Fruit fly (Drosophila melanogaster) whole organism, embryonic: ENCODE results near the gene Cby.
A peak's percentile ranks its signal among the peaks of the same experiment; 100 is the strongest.

Source experiments
- Abd-B ChIP-seq: fragments of 200-800 bp; sonication (Bioruptor generic); optimal IDR thresholded peaks from 2 replicates; lab custom pipeline; 2018; ENCODE audit warnings: missing biosample characterization, mild to moderate bottlenecking, missing genetic modification characterization, moderate library complexity
- B-H1 ChIP-seq: fragments of 200-800 bp; sonication (Bioruptor generic); IDR thresholded peaks from 3 replicates; pipeline ENCODE4 v1.3.6; 2022; ENCODE audit warnings: missing biosample characterization, missing genetic modification characterization
- CG10979 ChIP-seq: fragments of 200-800 bp; sonication (Bioruptor generic); optimal IDR thresholded peaks from 2 replicates; lab custom pipeline; 2018; ENCODE audit warnings: missing biosample characterization, mild to moderate bottlenecking, missing genetic modification characterization, moderate library complexity
- CG11085 ChIP-seq: fragments of 200-800 bp; sonication (Bioruptor generic); IDR thresholded peaks from 2 replicates; pipeline ENCODE4 v1.3.6; 2022; ENCODE audit warnings: missing biosample characterization, missing genetic modification characterization
- CG12659 ChIP-seq: fragments of 200-800 bp; sonication (Bioruptor generic); optimal IDR thresholded peaks from 3 replicates; lab custom pipeline; 2017; ENCODE audit warnings: mild to moderate bottlenecking, missing biosample characterization, missing genetic modification reagents, missing genetic modification characterization
- CG12942 ChIP-seq: fragments of 200-800 bp; sonication (Bioruptor generic); optimal IDR thresholded peaks from 3 replicates; lab custom pipeline; 2016; ENCODE audit warnings: missing biosample characterization, missing genetic modification characterization
- CG14860 ChIP-seq: fragments of 200-800 bp; sonication (Bioruptor generic); IDR thresholded peaks from 3 replicates; pipeline ENCODE4 v1.3.6; 2022; ENCODE audit warnings: missing biosample characterization, missing genetic modification characterization; ENCODE audit not compliant: partially characterized antibody
- CG15514 ChIP-seq: fragments of 200-800 bp; sonication (Bioruptor generic); optimal IDR thresholded peaks from 3 replicates; lab custom pipeline; 2017; ENCODE audit warnings: missing biosample characterization, missing genetic modification characterization, mild to moderate bottlenecking, moderate library complexity, missing genetic modification reagents
- CG17912 ChIP-seq: fragments of 200-800 bp; sonication (Bioruptor generic); optimal IDR thresholded peaks from 2 replicates; lab custom pipeline; 2018; ENCODE audit warnings: missing biosample characterization, mild to moderate bottlenecking, missing genetic modification characterization
- CG30020 ChIP-seq: fragments of 200-800 bp; optimal IDR thresholded peaks from 2 replicates; lab custom pipeline; 2019; ENCODE audit warnings: missing biosample characterization, mild to moderate bottlenecking, missing genetic modification characterization, moderate library complexity
- CG32767 ChIP-seq: fragments of 200-800 bp; sonication (Bioruptor generic); IDR thresholded peaks from 2 replicates; pipeline ENCODE4 v1.3.6; 2022; ENCODE audit warnings: missing biosample characterization, missing genetic modification characterization
- CG3281 ChIP-seq: fragments of 200-800 bp; sonication (Bioruptor generic); optimal IDR thresholded peaks from 3 replicates; lab custom pipeline; 2017; ENCODE audit warnings: missing biosample characterization, mild to moderate bottlenecking, missing genetic modification characterization
- CG4707 ChIP-seq: fragments of 200-800 bp; sonication (Bioruptor generic); optimal IDR thresholded peaks from 2 replicates; lab custom pipeline; 2018; ENCODE audit warnings: missing biosample characterization, mild to moderate bottlenecking, missing genetic modification characterization, moderate library complexity
- CG6654 ChIP-seq: fragments of 200-800 bp; sonication (Bioruptor generic); optimal IDR thresholded peaks from 2 replicates; lab custom pipeline; 2017; ENCODE audit warnings: missing biosample characterization, mild to moderate bottlenecking, missing genetic modification characterization
- CG7372 ChIP-seq: fragments of 200-800 bp; sonication (Bioruptor generic); IDR thresholded peaks from 2 replicates; pipeline ENCODE4 v1.3.6; 2022; ENCODE audit warnings: missing biosample characterization, missing genetic modification characterization
- CG7556 ChIP-seq: fragments of 200-800 bp; sonication (Bioruptor generic); optimal IDR thresholded peaks from 2 replicates; lab custom pipeline; 2017; ENCODE audit warnings: missing biosample characterization, mild to moderate bottlenecking, missing genetic modification characterization
- CG8281 ChIP-seq: fragments of 200-800 bp; sonication (Bioruptor generic); optimal IDR thresholded peaks from 2 replicates; lab custom pipeline; 2018; ENCODE audit warnings: missing biosample characterization, mild to moderate bottlenecking, missing genetic modification characterization, moderate library complexity
- CG9727 ChIP-seq: fragments of 200-800 bp; sonication (Bioruptor generic); optimal IDR thresholded peaks from 3 replicates; lab custom pipeline; 2017; ENCODE audit warnings: missing biosample characterization, mild to moderate bottlenecking, missing genetic modification characterization
- CTCF ChIP-seq: fragments of 200-800 bp; sonication (Bioruptor generic); optimal IDR thresholded peaks from 2 replicates; lab custom pipeline; 2017; ENCODE audit warnings: missing biosample characterization, mild to moderate bottlenecking, missing genetic modification characterization, moderate library complexity
- Camta ChIP-seq: fragments of 200-800 bp; sonication (Bioruptor generic); optimal IDR thresholded peaks from 2 replicates; lab custom pipeline; 2016; ENCODE audit warnings: missing biosample characterization, missing genetic modification characterization
- Dad ChIP-seq: fragments of 200-800 bp; sonication (Bioruptor generic); optimal IDR thresholded peaks from 3 replicates; lab custom pipeline; 2016; ENCODE audit warnings: missing biosample characterization, missing genetic modification characterization
- Doc3 ChIP-seq: fragments of 200-800 bp; sonication (Bioruptor generic); IDR thresholded peaks from 3 replicates; pipeline ENCODE4 v1.3.6; 2022; ENCODE audit warnings: missing biosample characterization, missing genetic modification characterization; ENCODE audit not compliant: partially characterized antibody
- GATAe ChIP-seq: fragments of 200-800 bp; sonication (Bioruptor generic); conservative IDR thresholded peaks from 2 replicates; pipeline ENCODE4 v1.3.6; 2022; ENCODE audit warnings: missing biosample characterization, missing genetic modification characterization
- HLHmδ ChIP-seq: fragments of 200-800 bp; sonication (Bioruptor generic); optimal IDR thresholded peaks from 2 replicates; lab custom pipeline; 2018; ENCODE audit warnings: missing biosample characterization, mild to moderate bottlenecking, missing genetic modification characterization, moderate library complexity
- Hmr ChIP-seq: fragments of 200-800 bp; sonication (Bioruptor generic); optimal IDR thresholded peaks from 3 replicates; lab custom pipeline; 2017; ENCODE audit warnings: mild to moderate bottlenecking, missing biosample characterization, missing genetic modification reagents, missing genetic modification characterization
- Hr39 ChIP-seq: fragments of >200 bp; optimal IDR thresholded peaks from 2 replicates; lab custom pipeline; 2017
- MBD-R2 ChIP-seq: fragments of 200-800 bp; sonication (Bioruptor generic); IDR thresholded peaks from 2 replicates; pipeline ENCODE4 v1.3.6; 2022; ENCODE audit warnings: missing biosample characterization, missing genetic modification characterization
- NC2α ChIP-seq: fragments of 200-800 bp; sonication (Bioruptor generic); optimal IDR thresholded peaks from 2 replicates; lab custom pipeline; 2016; ENCODE audit warnings: missing biosample characterization, missing genetic modification characterization
- Opbp ChIP-seq: fragments of 200-800 bp; sonication (Bioruptor generic); IDR thresholded peaks from 3 replicates; pipeline ENCODE4 v1.3.6; 2022; ENCODE audit warnings: missing biosample characterization, missing genetic modification characterization; ENCODE audit not compliant: partially characterized antibody
- Ravus ChIP-seq: fragments of 200-800 bp; sonication (Bioruptor generic); IDR thresholded peaks from 2 replicates; pipeline ENCODE4 v1.3.6; 2022; ENCODE audit warnings: missing biosample characterization, missing genetic modification characterization
- Rx ChIP-seq: fragments of 200-800 bp; sonication (Bioruptor generic); IDR thresholded peaks from 2 replicates; pipeline ENCODE4 v1.3.6; 2022; ENCODE audit warnings: missing biosample characterization, missing genetic modification characterization
- Ssrp ChIP-seq: fragments of 200-800 bp; sonication (Bioruptor generic); optimal IDR thresholded peaks from 2 replicates; lab custom pipeline; 2018; ENCODE audit warnings: missing biosample characterization, mild to moderate bottlenecking, missing genetic modification characterization, moderate library complexity
- caup ChIP-seq: fragments of 200-800 bp; sonication (Bioruptor generic); optimal IDR thresholded peaks from 3 replicates; lab custom pipeline; 2017; ENCODE audit warnings: missing biosample characterization, mild to moderate bottlenecking, missing genetic modification characterization, moderate library complexity; ENCODE audit not compliant: severe bottlenecking
- crol ChIP-seq: fragments of 200-800 bp; sonication (Bioruptor generic); IDR thresholded peaks from 2 replicates; pipeline ENCODE4 v1.3.6; 2022; ENCODE audit warnings: missing biosample characterization, missing genetic modification characterization
- disco-r ChIP-seq: fragments of 200-800 bp; sonication (Bioruptor generic); optimal IDR thresholded peaks from 2 replicates; lab custom pipeline; 2016; ENCODE audit warnings: missing biosample characterization, missing genetic modification characterization
- hkb ChIP-seq, 2 experiments: fragments of 200-800 bp in 1 of 2; fragments of >200 bp in 1 of 2; sonication (Bioruptor generic) in 1 of 2; IDR thresholded peaks in 1 of 2; optimal IDR thresholded peaks in 1 of 2; 2 replicates each; pipeline versions ENCODE4 v1.3.6 to Lab custom; 2017 to 2022; ENCODE audit warnings: missing biosample characterization in 1 of 2, missing genetic modification characterization in 1 of 2
- insv ChIP-seq, 2 experiments: fragments of 200-800 bp; sonication (Bioruptor generic); optimal IDR thresholded peaks; 3 replicates each; lab custom pipeline; 2016 to 2018; ENCODE audit warnings: missing biosample characterization in 2 of 2, missing genetic modification characterization in 2 of 2
- inv ChIP-seq: fragments of 200-800 bp; sonication (Bioruptor generic); IDR thresholded peaks from 2 replicates; pipeline ENCODE4 v1.3.6; 2022; ENCODE audit warnings: missing biosample characterization, missing genetic modification characterization; ENCODE audit not compliant: partially characterized antibody
- mirr ChIP-seq: fragments of 200-800 bp; sonication (Bioruptor generic); optimal IDR thresholded peaks from 3 replicates; lab custom pipeline; 2018; ENCODE audit warnings: missing biosample characterization, mild to moderate bottlenecking, missing genetic modification characterization
- psq ChIP-seq: fragments of 200-800 bp; sonication (Bioruptor generic); optimal IDR thresholded peaks from 2 replicates; lab custom pipeline; 2017; ENCODE audit warnings: missing biosample characterization, missing genetic modification characterization
- ro ChIP-seq: fragments of 200-800 bp; sonication (Bioruptor generic); IDR thresholded peaks from 2 replicates; pipeline ENCODE4 v1.3.6; 2022; ENCODE audit warnings: missing biosample characterization, missing genetic modification characterization
- sc ChIP-seq, 3 experiments: fragments of >200 bp in 2 of 3; fragments of 200-800 bp in 1 of 3; sonication (Bioruptor generic) in 1 of 3; optimal IDR thresholded peaks; 2 replicates in 2 of 3; 3 replicates in 1 of 3; lab custom pipeline; 2017; ENCODE audit warnings: mild to moderate bottlenecking in 1 of 3, missing biosample characterization in 1 of 3, missing genetic modification characterization in 1 of 3, missing genetic modification reagents in 1 of 3
- slou ChIP-seq: fragments of 200-800 bp; sonication (Bioruptor generic); optimal IDR thresholded peaks from 3 replicates; lab custom pipeline; 2016; ENCODE audit warnings: missing biosample characterization, missing genetic modification characterization
- slp2 ChIP-seq: fragments of 200-800 bp; sonication (Bioruptor generic); optimal IDR thresholded peaks from 2 replicates; lab custom pipeline; 2016; ENCODE audit warnings: missing biosample characterization, missing genetic modification characterization
- stwl ChIP-seq: fragments of 200-800 bp; sonication (Bioruptor generic); optimal IDR thresholded peaks from 3 replicates; lab custom pipeline; 2018; ENCODE audit warnings: missing biosample characterization, mild to moderate bottlenecking, missing genetic modification characterization, moderate library complexity
- vvl ChIP-seq: fragments of 200-800 bp; sonication (Bioruptor generic); IDR thresholded peaks from 2 replicates; pipeline ENCODE4 v1.3.6; 2022; ENCODE audit warnings: missing biosample characterization, missing genetic modification characterization
- wdn ChIP-seq: fragments of 200-800 bp; sonication (Bioruptor generic); IDR thresholded peaks from 2 replicates; pipeline ENCODE4 v1.3.6; 2022; ENCODE audit warnings: missing biosample characterization, missing genetic modification characterization
- yki ChIP-seq: fragments of >200 bp; optimal IDR thresholded peaks from 3 replicates; lab custom pipeline; 2018
- zf30C ChIP-seq: fragments of 200-800 bp; sonication (Bioruptor generic); optimal IDR thresholded peaks from 3 replicates; lab custom pipeline; 2018; ENCODE audit warnings: missing biosample characterization, mild to moderate bottlenecking, missing genetic modification characterization

The Cby gene

dm6 chr3R:21870158-21870971 lies 2.6 kb downstream of the Cby start, which contains the start of gene CG31431 (continued):
- peak; percentile 98 for TF ChIP-seq mirr (GFP tag; lab: Kevin White, UChicago)
- peak; percentile 97 for TF ChIP-seq CG7556 (GFP tag; lab: Kevin White, UChicago)
- TF ChIP-seq sc (optimal IDR thresholded peaks at IDR 0.05; lab: Kevin White, UChicago), result no peak
- TF ChIP-seq sc (GFP tag; optimal IDR thresholded peaks at IDR 0.05; lab: Kevin White, UChicago), result peak; percentile 87
- TF ChIP-seq Hmr, result peak; percentile 98
- TF ChIP-seq CG32767, result peak; percentile 92
- TF ChIP-seq ro, result peak; percentile 93
- peak; percentile 43 for TF ChIP-seq stwl (tag; lab: Kevin White, UChicago)
- TF ChIP-seq wdn (GFP tag; lab: Robert Waterston, UW), result peak; percentile 97
- TF ChIP-seq CG17912, result peak; percentile 74
- TF ChIP-seq inv (GFP tag; lab: Robert Waterston, UW), result no peak
- TF ChIP-seq CG14860 (GFP tag; lab: Robert Waterston, UW), result no peak
- TF ChIP-seq Ssrp (tag; lab: Kevin White, UChicago), result peak; percentile 93
- peak; percentile 98 for TF ChIP-seq CG12659 (GFP tag; lab: Kevin White, UChicago)
- TF ChIP-seq Camta, result peak; percentile 96
- peak; percentile 94 for TF ChIP-seq GATAe (GFP tag; lab: Robert Waterston, UW)
- peak; percentile 95 for TF ChIP-seq slp2 (GFP tag; lab: Kevin White, UChicago)
- peak; percentile 86 for TF ChIP-seq CG6654
- TF ChIP-seq CG30020 (tag; lab: Kevin White, UChicago), result peak; percentile 77
- TF ChIP-seq zf30C (GFP tag; lab: Kevin White, UChicago), result peak; percentile 93
- no peak for TF ChIP-seq Hr39 (lab: Kevin White, UChicago)
- peak; percentile 96 for TF ChIP-seq CG10979 (tag; lab: Kevin White, UChicago)
- TF ChIP-seq CG8281 (tag; lab: Kevin White, UChicago), result peak; percentile 84
- peak; percentile 98 for TF ChIP-seq CG7372 (GFP tag; lab: Robert Waterston, UW)
- TF ChIP-seq caup, result peak; percentile 98
- no peak for TF ChIP-seq Doc3 (GFP tag; lab: Robert Waterston, UW)
- TF ChIP-seq vvl (GFP tag; lab: Robert Waterston, UW), result peak; percentile 99
- peak; percentile 84 for TF ChIP-seq CG4707
- peak; percentile 98 for TF ChIP-seq MBD-R2 (GFP tag; lab: Robert Waterston, UW)
- peak; percentile 58 for TF ChIP-seq CTCF (GFP tag; lab: Kevin White, UChicago)
- peak; percentile 94 for TF ChIP-seq disco-r
- TF ChIP-seq CG15514 (GFP tag; lab: Kevin White, UChicago), result peak; percentile 93
- peak; percentile 95 for TF ChIP-seq B-H1 (GFP tag; lab: Robert Waterston, UW)
- peak; percentile 98 for TF ChIP-seq CG3281 (GFP tag; lab: Kevin White, UChicago)
- TF ChIP-seq hkb (optimal IDR thresholded peaks at IDR 0.05; lab: Kevin White, UChicago), result no peak
- peak; percentile 98 for TF ChIP-seq hkb (GFP tag; IDR thresholded peaks at IDR 0.05; lab: Robert Waterston, UW)
- peak; percentile 94 for TF ChIP-seq Ravus (GFP tag; lab: Robert Waterston, UW)
- TF ChIP-seq slou, result peak; percentile 94
- TF ChIP-seq NC2α, result peak; percentile 93
- TF ChIP-seq Opbp, result no peak
- TF ChIP-seq insv (GFP tag; optimal IDR thresholded peaks at IDR 0.05; lab: Kevin White, UChicago), result peak; percentile 19 to 70
- TF ChIP-seq Abd-B (GFP tag; lab: Kevin White, UChicago), result peak; percentile 93
- peak; percentile 90 for TF ChIP-seq psq (GFP tag; lab: Kevin White, UChicago)
- TF ChIP-seq Dad, result peak; percentile 96
- TF ChIP-seq crol, result peak; percentile 79
- TF ChIP-seq CG9727 (GFP tag; lab: Kevin White, UChicago), result peak; percentile 97
- peak; percentile 3 for TF ChIP-seq HLHmδ
- peak; percentile 97 for TF ChIP-seq CG11085 (GFP tag; lab: Robert Waterston, UW)
- TF ChIP-seq CG12942 (GFP tag; lab: Kevin White, UChicago), result peak; percentile 95
- no peak for TF ChIP-seq yki
- peak; percentile 96 for TF ChIP-seq Rx
